Fruit fly (Drosophila melanogaster): ENCODE results near the gene arg.

DNA sequence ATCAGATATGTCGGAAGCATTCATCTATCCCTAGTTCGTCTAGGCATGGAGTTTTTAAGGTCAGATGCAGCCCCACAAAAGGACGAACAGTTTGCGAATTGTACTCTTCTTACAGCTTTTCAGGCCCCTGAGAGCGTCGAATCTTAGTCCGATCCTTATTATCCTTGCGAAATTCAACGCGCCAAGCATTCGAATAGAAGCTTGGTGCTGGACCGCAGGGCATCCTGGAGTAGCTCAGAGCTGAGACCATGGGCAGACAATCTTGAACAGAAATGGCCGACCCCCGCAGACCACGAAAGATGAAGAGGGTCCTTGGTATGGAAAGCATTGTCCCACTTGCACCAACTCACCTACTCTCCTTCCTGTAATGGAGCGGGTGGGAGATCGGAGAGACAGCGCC, 30.5 kb upstream of the arg start, which contains the start of gene CG32817:
- TF ChIP-seq CG7101 (tag; optimal IDR thresholded peaks at IDR 0.05) (no peak), Clk (GFP tag; optimal IDR thresholded peaks at IDR 0.05) (no peak), CG33017 (tag; optimal IDR thresholded peaks at IDR 0.05) (no peak), cic (GFP tag; optimal IDR thresholded peaks at IDR 0.05) (no peak)

Measured in whole organism, adult.